Fruit fly (Drosophila melanogaster) whole organism, embryonic: Measurements from ENCODE around the gene Pdzd8.

Experiments used
- Asciz ChIP-seq: fragments of 200-800 bp; sonication (Bioruptor generic); optimal IDR thresholded peaks from 2 replicates; lab custom pipeline; 2017; ENCODE audit warnings: missing biosample characterization, mild to moderate bottlenecking, missing genetic modification characterization, missing genetic modification reagents
- Atf-2 ChIP-seq: fragments of 200-800 bp; sonication (Bioruptor generic); optimal IDR thresholded peaks from 2 replicates; lab custom pipeline; 2016; ENCODE audit warnings: missing biosample characterization, missing genetic modification characterization
- Bteb2 ChIP-seq: fragments of 200-800 bp; sonication (Bioruptor generic); optimal IDR thresholded peaks from 2 replicates; lab custom pipeline; 2016; ENCODE audit warnings: missing biosample characterization, missing genetic modification characterization
- CG10321 ChIP-seq: fragments of 200-800 bp; sonication (Bioruptor generic); IDR thresholded peaks from 2 replicates; pipeline ENCODE4 v1.3.6; 2022; ENCODE audit warnings: missing biosample characterization, missing genetic modification characterization
- CG10654 ChIP-seq: fragments of 200-800 bp; sonication (Bioruptor generic); optimal IDR thresholded peaks from 2 replicates; lab custom pipeline; 2016; ENCODE audit warnings: missing biosample characterization, missing genetic modification characterization
- CG12219 ChIP-seq: fragments of 200-800 bp; sonication (Bioruptor generic); optimal IDR thresholded peaks from 3 replicates; lab custom pipeline; 2018; ENCODE audit warnings: missing biosample characterization, mild to moderate bottlenecking, missing genetic modification characterization
- CG12659 ChIP-seq: fragments of 200-800 bp; sonication (Bioruptor generic); optimal IDR thresholded peaks from 3 replicates; lab custom pipeline; 2017; ENCODE audit warnings: mild to moderate bottlenecking, missing biosample characterization, missing genetic modification reagents, missing genetic modification characterization
- CG13775 ChIP-seq: fragments of 200-800 bp; sonication (Bioruptor generic); optimal IDR thresholded peaks from 3 replicates; lab custom pipeline; 2017; ENCODE audit warnings: missing biosample characterization, mild to moderate bottlenecking, missing genetic modification characterization
- CG14860 ChIP-seq: fragments of 200-800 bp; sonication (Bioruptor generic); IDR thresholded peaks from 3 replicates; pipeline ENCODE4 v1.3.6; 2022; ENCODE audit warnings: missing biosample characterization, missing genetic modification characterization; ENCODE audit not compliant: partially characterized antibody
- CG14965 ChIP-seq: fragments of 200-800 bp; sonication (Bioruptor generic); optimal IDR thresholded peaks from 2 replicates; lab custom pipeline; 2016; ENCODE audit warnings: missing biosample characterization, missing genetic modification characterization, borderline replicate concordance
- CG15073 ChIP-seq: fragments of 200-800 bp; sonication (Bioruptor generic); optimal IDR thresholded peaks from 2 replicates; lab custom pipeline; 2016; ENCODE audit warnings: missing biosample characterization, missing genetic modification characterization
- CG15479 ChIP-seq: fragments of 200-800 bp; sonication (Bioruptor generic); optimal IDR thresholded peaks from 3 replicates; lab custom pipeline; 2019; ENCODE audit warnings: missing biosample characterization, mild to moderate bottlenecking, missing genetic modification characterization, moderate library complexity
- CG17359 ChIP-seq: fragments of 200-800 bp; sonication (Bioruptor generic); optimal IDR thresholded peaks from 3 replicates; lab custom pipeline; 2018; ENCODE audit warnings: missing biosample characterization, mild to moderate bottlenecking, missing genetic modification characterization, moderate library complexity
- CG1792 ChIP-seq: fragments of 200-800 bp; sonication (Bioruptor generic); optimal IDR thresholded peaks from 2 replicates; lab custom pipeline; 2016; ENCODE audit warnings: missing biosample characterization, missing genetic modification characterization
- CG2120 ChIP-seq: fragments of 200-800 bp; sonication (Bioruptor generic); optimal IDR thresholded peaks from 3 replicates; lab custom pipeline; 2016; ENCODE audit warnings: missing biosample characterization, missing genetic modification characterization
- CG32767 ChIP-seq: fragments of 200-800 bp; sonication (Bioruptor generic); IDR thresholded peaks from 2 replicates; pipeline ENCODE4 v1.3.6; 2022; ENCODE audit warnings: missing biosample characterization, missing genetic modification characterization
- CG33213 ChIP-seq: fragments of 200-800 bp; sonication (Bioruptor generic); optimal IDR thresholded peaks from 3 replicates; lab custom pipeline; 2016; ENCODE audit warnings: missing biosample characterization, missing genetic modification characterization
- CG34422 ChIP-seq: fragments of 200-800 bp; sonication (Bioruptor generic); IDR thresholded peaks from 3 replicates; pipeline ENCODE4 v1.3.6; 2022; ENCODE audit warnings: missing biosample characterization, missing genetic modification characterization
- CG43689 ChIP-seq: fragments of 200-800 bp; sonication (Bioruptor generic); IDR thresholded peaks from 2 replicates; pipeline ENCODE4 v1.3.6; 2022; ENCODE audit warnings: missing biosample characterization, missing genetic modification characterization
- CG5953 ChIP-seq: fragments of 200-800 bp; sonication (Bioruptor generic); IDR thresholded peaks from 2 replicates; pipeline ENCODE4 v1.3.6; 2022; ENCODE audit warnings: missing biosample characterization, missing genetic modification characterization
- CG6765 ChIP-seq: fragments of 200-800 bp; sonication (Bioruptor generic); optimal IDR thresholded peaks from 3 replicates; lab custom pipeline; 2017; ENCODE audit warnings: missing biosample characterization, mild to moderate bottlenecking, missing genetic modification characterization
- CTCF ChIP-seq: fragments of 200-800 bp; sonication (Bioruptor generic); optimal IDR thresholded peaks from 2 replicates; lab custom pipeline; 2017; ENCODE audit warnings: missing biosample characterization, mild to moderate bottlenecking, missing genetic modification characterization, moderate library complexity
- CkIIα-i1 ChIP-seq: fragments of 200-800 bp; sonication (Bioruptor generic); IDR thresholded peaks from 2 replicates; pipeline ENCODE4 v1.3.6; 2022; ENCODE audit warnings: missing biosample characterization, missing genetic modification characterization
- HHEX ChIP-seq: fragments of 200-800 bp; sonication (Bioruptor generic); optimal IDR thresholded peaks from 3 replicates; lab custom pipeline; 2017; ENCODE audit warnings: missing biosample characterization, mild to moderate bottlenecking, missing genetic modification characterization, missing genetic modification reagents
- HLH3B ChIP-seq: fragments of 200-800 bp; sonication (Bioruptor generic); IDR thresholded peaks from 2 replicates; pipeline ENCODE4 v1.3.6; 2022; ENCODE audit warnings: missing biosample characterization, missing genetic modification characterization
- HmgZ ChIP-seq: fragments of 200-800 bp; sonication (Bioruptor generic); optimal IDR thresholded peaks from 2 replicates; lab custom pipeline; 2018; ENCODE audit warnings: missing biosample characterization, mild to moderate bottlenecking, missing genetic modification characterization
- Kr ChIP-seq: fragments of 200-800 bp; sonication (Bioruptor generic); optimal IDR thresholded peaks from 2 replicates; lab custom pipeline; 2017; ENCODE audit warnings: missing biosample characterization, mild to moderate bottlenecking, missing genetic modification characterization
- Mad ChIP-seq: fragments of 200-800 bp; sonication (Bioruptor generic); optimal IDR thresholded peaks from 2 replicates; lab custom pipeline; 2016; ENCODE audit warnings: missing biosample characterization, missing genetic modification characterization
- NFAT ChIP-seq: fragments of 200-800 bp; sonication (Bioruptor generic); IDR thresholded peaks from 2 replicates; pipeline ENCODE4 v1.3.6; 2022; ENCODE audit warnings: missing biosample characterization, missing genetic modification characterization
- Poxn ChIP-seq: fragments of 200-800 bp; sonication (Bioruptor generic); IDR thresholded peaks from 2 replicates; pipeline ENCODE4 v1.3.6; 2022; ENCODE audit warnings: missing biosample characterization, missing genetic modification characterization
- Ptx1 ChIP-seq: fragments of 200-800 bp; sonication (Bioruptor generic); IDR thresholded peaks from 2 replicates; pipeline ENCODE4 v1.3.6; 2022; ENCODE audit warnings: missing biosample characterization, missing genetic modification characterization
- Rfx ChIP-seq: fragments of 200-800 bp; sonication (Bioruptor generic); IDR thresholded peaks from 2 replicates; pipeline ENCODE4 v1.3.6; 2022; ENCODE audit warnings: missing biosample characterization, missing genetic modification characterization
- Taf1 ChIP-seq: fragments of 200-800 bp; sonication (Bioruptor generic); IDR thresholded peaks from 2 replicates; pipeline ENCODE4 v1.3.6; 2022; ENCODE audit warnings: missing biosample characterization, missing genetic modification characterization
- ato ChIP-seq: fragments of 200-800 bp; sonication (Bioruptor generic); IDR thresholded peaks from 2 replicates; pipeline ENCODE4 v1.3.6; 2022; ENCODE audit warnings: missing biosample characterization, missing genetic modification characterization; ENCODE audit not compliant: partially characterized antibody
- dmrt99B ChIP-seq: fragments of 200-800 bp; sonication (Bioruptor generic); optimal IDR thresholded peaks from 2 replicates; lab custom pipeline; 2018; ENCODE audit warnings: missing biosample characterization, mild to moderate bottlenecking, missing genetic modification characterization, moderate library complexity
- en ChIP-seq: fragments of 200-800 bp; sonication (Bioruptor generic); optimal IDR thresholded peaks from 2 replicates; lab custom pipeline; 2016; ENCODE audit warnings: missing biosample characterization, missing genetic modification characterization
- fd96Cb ChIP-seq: fragments of 200-800 bp; sonication (Bioruptor generic); optimal IDR thresholded peaks from 2 replicates; lab custom pipeline; 2018; ENCODE audit warnings: missing biosample characterization, mild to moderate bottlenecking, missing genetic modification characterization, moderate library complexity
- fu2 ChIP-seq: fragments of 200-800 bp; sonication (Bioruptor generic); optimal IDR thresholded peaks from 2 replicates; lab custom pipeline; 2016; ENCODE audit warnings: missing biosample characterization, missing genetic modification characterization
- ham ChIP-seq: fragments of 200-800 bp; sonication (Bioruptor generic); IDR thresholded peaks from 2 replicates; pipeline ENCODE4 v1.3.6; 2022; ENCODE audit warnings: missing biosample characterization, missing genetic modification characterization
- hth ChIP-seq: fragments of >200 bp; optimal IDR thresholded peaks from 2 replicates; lab custom pipeline; 2017; ENCODE audit warnings: inconsistent platforms
- mld ChIP-seq: fragments of 200-800 bp; sonication (Bioruptor generic); IDR thresholded peaks from 3 replicates; pipeline ENCODE4 v1.3.6; 2022; ENCODE audit warnings: missing biosample characterization, missing genetic modification characterization; ENCODE audit not compliant: partially characterized antibody
- nom ChIP-seq: fragments of 200-800 bp; sonication (Bioruptor generic); optimal IDR thresholded peaks from 2 replicates; lab custom pipeline; 2017; ENCODE audit warnings: missing biosample characterization, missing genetic modification characterization, mild to moderate bottlenecking, moderate library complexity, missing genetic modification reagents
- oc ChIP-seq: fragments of 200-800 bp; sonication (Bioruptor generic); optimal IDR thresholded peaks from 2 replicates; lab custom pipeline; 2018; ENCODE audit warnings: missing biosample characterization, mild to moderate bottlenecking, missing genetic modification characterization, moderate library complexity
- p53 ChIP-seq: fragments of 200-800 bp; sonication (Bioruptor generic); optimal IDR thresholded peaks from 2 replicates; lab custom pipeline; 2016; ENCODE audit warnings: missing biosample characterization, missing genetic modification characterization
- pfk ChIP-seq: fragments of 200-800 bp; sonication (Bioruptor generic); optimal IDR thresholded peaks from 2 replicates; lab custom pipeline; 2018; ENCODE audit warnings: missing biosample characterization, mild to moderate bottlenecking, missing genetic modification characterization, moderate library complexity
- sim ChIP-seq: fragments of 200-800 bp; sonication (Bioruptor generic); IDR thresholded peaks from 2 replicates; pipeline ENCODE4 v1.3.6; 2022; ENCODE audit warnings: missing biosample characterization, missing genetic modification characterization
- so ChIP-seq: fragments of 200-800 bp; sonication (Bioruptor generic); IDR thresholded peaks from 3 replicates; pipeline ENCODE4 v1.3.6; 2022; ENCODE audit warnings: missing biosample characterization, missing genetic modification characterization
- ssp ChIP-seq: fragments of 200-800 bp; sonication (Bioruptor generic); IDR thresholded peaks from 2 replicates; pipeline ENCODE4 v1.3.6; 2022; ENCODE audit warnings: missing biosample characterization, missing genetic modification characterization
- stwl ChIP-seq: fragments of 200-800 bp; sonication (Bioruptor generic); optimal IDR thresholded peaks from 3 replicates; lab custom pipeline; 2018; ENCODE audit warnings: missing biosample characterization, mild to moderate bottlenecking, missing genetic modification characterization, moderate library complexity
- tna ChIP-seq: fragments of 200-800 bp; sonication (Bioruptor generic); IDR thresholded peaks from 2 replicates; pipeline ENCODE4 v1.3.6; 2022; ENCODE audit warnings: missing biosample characterization, missing genetic modification characterization; ENCODE audit not compliant: partially characterized antibody
- tup ChIP-seq: fragments of 200-800 bp; sonication (Bioruptor generic); optimal IDR thresholded peaks from 2 replicates; lab custom pipeline; 2016; ENCODE audit warnings: missing biosample characterization, mild to moderate bottlenecking, missing genetic modification characterization, moderate library complexity
- usp ChIP-seq: fragments of >200 bp; optimal IDR thresholded peaks from 2 replicates; lab custom pipeline; 2017; ENCODE audit warnings: missing biosample characterization, missing genetic modification characterization

The Pdzd8 gene

dm6 chrX:11915154-11915593 lies 15.5 kb downstream of the Pdzd8 start (continued):
- TF ChIP-seq CG14860 (GFP tag; lab: Robert Waterston, UW) (no peak), Rfx (peak; percentile 88), CG43689 (GFP tag; lab: Robert Waterston, UW) (0 out of 2 replicates have a peak, but pooled peaks have one; percentile 4), CG12659 (GFP tag; lab: Kevin White, UChicago) (peak; percentile 91), pfk (GFP tag; lab: Kevin White, UChicago) (peak; percentile 14), Asciz (GFP tag; lab: Kevin White, UChicago) (peak; percentile 89), CG2120 (GFP tag; lab: Kevin White, UChicago) (peak; percentile 58), CG15479 (peak; percentile 62), CG1792 (GFP tag; lab: Kevin White, UChicago) (no peak), ham (no peak), CkIIα-i1 (GFP tag; lab: Robert Waterston, UW) (no peak), CG10654 (GFP tag; lab: Kevin White, UChicago) (peak; percentile 71), so (peak; percentile 90), CG17359 (tag; lab: Kevin White, UChicago) (peak; percentile 92), usp (GFP tag; lab: Kevin White, UChicago) (no peak), mld (GFP tag; lab: Robert Waterston, UW) (no peak), CG5953 (peak; percentile 39; the same call in 1 of the 2 replicates), Poxn (GFP tag; lab: Robert Waterston, UW) (peak; percentile 51), en (GFP tag; lab: Kevin White, UChicago) (no peak), CG10321 (peak; percentile 59), CTCF (GFP tag; lab: Kevin White, UChicago) (peak; percentile 28), CG34422 (GFP tag; lab: Robert Waterston, UW) (peak; percentile 89), HmgZ (tag; lab: Kevin White, UChicago) (peak; percentile 82), tup (GFP tag; lab: Kevin White, UChicago) (peak; percentile 7), nom (GFP tag; lab: Kevin White, UChicago) (peak; percentile 85), ssp (GFP tag; lab: Robert Waterston, UW) (peak; percentile 78), CG14965 (no peak), Ptx1 (GFP tag; lab: Robert Waterston, UW) (peak; percentile 90), Kr (GFP tag; lab: Kevin White, UChicago) (no peak), stwl (tag; lab: Kevin White, UChicago) (peak; percentile 21), p53 (GFP tag; lab: Kevin White, UChicago) (no peak), CG6765 (peak; percentile 84), dmrt99B (tag; lab: Kevin White, UChicago) (peak; percentile 94), fd96Cb (tag; lab: Kevin White, UChicago) (peak; percentile 91), HLH3B (GFP tag; lab: Robert Waterston, UW) (peak; percentile 82), sim (0 out of 2 replicates have a peak, but pooled peaks have one; percentile 62), NFAT (GFP tag; lab: Robert Waterston, UW) (peak; percentile 59), HHEX (GFP tag; lab: Kevin White, UChicago) (peak; percentile 86), CG12219 (GFP tag; lab: Kevin White, UChicago) (peak; percentile 85), CG33213 (no peak), oc (tag; lab: Kevin White, UChicago) (peak; percentile 89), Atf-2 (GFP tag; lab: Kevin White, UChicago) (no peak), Bteb2 (no peak), CG32767 (peak; percentile 93), Mad (GFP tag; lab: Kevin White, UChicago) (peak; percentile 25), fu2 (no peak), CG13775 (GFP tag; lab: Kevin White, UChicago) (peak; percentile 90), ato (GFP tag; lab: Robert Waterston, UW) (no peak), Taf1 (peak; percentile 59; the same call in 1 of the 2 replicates), hth (lab: Kevin White, UChicago) (no peak), CG15073 (GFP tag; lab: Kevin White, UChicago) (no peak), tna (GFP tag; lab: Robert Waterston, UW) (no peak)
